Worm (Caenorhabditis elegans) whole organism, L3 larva: Measurements from ENCODE around the gene T05B4.8.

Experiments used
- R02D3.7 ChIP-seq: fragments of 150-350 bp; optimal IDR thresholded peaks from 2 replicates; lab custom pipeline; 2014; ENCODE audit warnings: missing biosample characterization, missing genetic modification characterization
- ZK546.5 ChIP-seq: sonication (generic microtip); optimal IDR thresholded peaks from 2 replicates; lab custom pipeline; 2017; ENCODE audit warnings: missing biosample characterization, missing genetic modification characterization
- ama-1 ChIP-seq: fragments of 150-350 bp; optimal IDR thresholded peaks from 2 replicates; lab custom pipeline; 2018
- ceh-16 ChIP-seq: sonication (generic microtip); optimal IDR thresholded peaks from 2 replicates; lab custom pipeline; 2017; ENCODE audit warnings: missing biosample characterization, missing genetic modification characterization
- ceh-28 ChIP-seq: fragments of 150-350 bp; optimal IDR thresholded peaks from 2 replicates; lab custom pipeline; 2014; ENCODE audit warnings: missing biosample characterization, missing genetic modification reagents, missing genetic modification characterization
- ceh-82 ChIP-seq: fragments of 150-350 bp; optimal IDR thresholded peaks from 2 replicates; lab custom pipeline; 2014; ENCODE audit warnings: missing biosample characterization, missing genetic modification characterization
- ceh-9 ChIP-seq: sonication (generic microtip); optimal IDR thresholded peaks from 2 replicates; lab custom pipeline; 2018; ENCODE audit warnings: missing biosample characterization, missing genetic modification characterization
- daf-12 ChIP-seq: fragments of 150-350 bp; optimal IDR thresholded peaks from 2 replicates; lab custom pipeline; 2014; ENCODE audit warnings: missing biosample characterization, missing genetic modification reagents, missing genetic modification characterization
- egl-27 ChIP-seq: sonication (generic microtip); optimal IDR thresholded peaks from 4 replicates; lab custom pipeline; 2017; ENCODE audit warnings: missing biosample characterization, missing genetic modification reagents, missing genetic modification characterization
- egl-5 ChIP-seq: fragments of 150-350 bp; optimal IDR thresholded peaks from 2 replicates; lab custom pipeline; 2017; ENCODE audit warnings: missing biosample characterization, missing genetic modification reagents, missing genetic modification characterization, inconsistent platforms
- elt-1 ChIP-seq: fragments of 150-350 bp; optimal IDR thresholded peaks from 2 replicates; lab custom pipeline; 2014; ENCODE audit warnings: missing biosample characterization, missing genetic modification characterization
- elt-3 ChIP-seq, 3 experiments: fragments of 150-350 bp in 1 of 3; sonication (generic microtip) in 2 of 3; optimal IDR thresholded peaks; 2 replicates in 2 of 3; 4 replicates in 1 of 3; lab custom pipeline; 2014 to 2017; ENCODE audit warnings: missing biosample characterization in 3 of 3, missing genetic modification characterization in 3 of 3
- eor-1 ChIP-seq, 2 experiments: fragments of 150-350 bp; optimal IDR thresholded peaks; 2 replicates each; lab custom pipeline; 2014 to 2018; ENCODE audit warnings: missing biosample characterization in 2 of 2, missing genetic modification characterization in 2 of 2
- fkh-10 ChIP-seq: sonication (generic microtip); optimal IDR thresholded peaks from 2 replicates; lab custom pipeline; 2017; ENCODE audit warnings: missing biosample characterization, missing genetic modification reagents, missing genetic modification characterization
- hmg-11 ChIP-seq: sonication (generic microtip); optimal IDR thresholded peaks from 2 replicates; lab custom pipeline; 2016; ENCODE audit warnings: missing genetic modification characterization, missing compliant biosample characterization
- lin-15B ChIP-seq: fragments of 150-350 bp; optimal IDR thresholded peaks from 2 replicates; lab custom pipeline; 2014; ENCODE audit warnings: missing biosample characterization, missing genetic modification characterization
- lin-39 ChIP-seq: fragments of 150-350 bp; optimal IDR thresholded peaks from 2 replicates; lab custom pipeline; 2018; ENCODE audit warnings: missing biosample characterization, missing genetic modification reagents, missing genetic modification characterization
- lsy-12 ChIP-seq: sonication (generic microtip); optimal IDR thresholded peaks from 2 replicates; lab custom pipeline; 2016; ENCODE audit warnings: mild to moderate bottlenecking, missing genetic modification characterization, missing compliant biosample characterization
- mdl-1 ChIP-seq: fragments of 150-350 bp; optimal IDR thresholded peaks from 2 replicates; lab custom pipeline; 2014; ENCODE audit warnings: missing biosample characterization, missing genetic modification characterization
- mml-1 ChIP-seq: fragments of 150-350 bp; sonication (generic microtip); optimal IDR thresholded peaks from 3 replicates; lab custom pipeline; 2014; ENCODE audit warnings: missing biosample characterization, missing genetic modification characterization
- nhr-11 ChIP-seq: fragments of 150-350 bp; optimal IDR thresholded peaks from 2 replicates; lab custom pipeline; 2014; ENCODE audit warnings: missing biosample characterization, missing genetic modification characterization
- nhr-23 ChIP-seq: fragments of 150-350 bp; optimal IDR thresholded peaks from 2 replicates; lab custom pipeline; 2014; ENCODE audit warnings: missing biosample characterization, missing genetic modification reagents, missing genetic modification characterization
- nhr-28 ChIP-seq: fragments of 150-350 bp; optimal IDR thresholded peaks from 2 replicates; lab custom pipeline; 2014; ENCODE audit warnings: missing biosample characterization, missing genetic modification characterization
- nhr-43 ChIP-seq: sonication (generic microtip); optimal IDR thresholded peaks from 2 replicates; lab custom pipeline; 2016; ENCODE audit warnings: mild to moderate bottlenecking, missing genetic modification characterization, missing compliant biosample characterization; ENCODE audit not compliant: poor library complexity, severe bottlenecking
- nhr-77 ChIP-seq: fragments of 150-350 bp; optimal IDR thresholded peaks from 2 replicates; lab custom pipeline; 2014; ENCODE audit warnings: missing biosample characterization, missing genetic modification characterization
- pqm-1 ChIP-seq: fragments of 150-350 bp; optimal IDR thresholded peaks from 2 replicates; lab custom pipeline; 2017; ENCODE audit warnings: missing biosample characterization, missing genetic modification characterization, inconsistent platforms
- skn-1 ChIP-seq: fragments of 150-350 bp; optimal IDR thresholded peaks from 2 replicates; lab custom pipeline; 2014; ENCODE audit warnings: missing biosample characterization, missing genetic modification characterization
- snpc-4 ChIP-seq: fragments of 150-350 bp; optimal IDR thresholded peaks from 2 replicates; lab custom pipeline; 2014; ENCODE audit warnings: missing biosample characterization, missing genetic modification characterization
- tbx-2 ChIP-seq: sonication (generic microtip); optimal IDR thresholded peaks from 2 replicates; lab custom pipeline; 2016; ENCODE audit warnings: mild to moderate bottlenecking, missing genetic modification characterization, missing compliant biosample characterization
- unc-39 ChIP-seq: sonication (generic microtip); optimal IDR thresholded peaks from 4 replicates; lab custom pipeline; 2017; ENCODE audit warnings: missing biosample characterization, missing genetic modification characterization
- unc-62 ChIP-seq: fragments of 150-350 bp; sonication (generic microtip); optimal IDR thresholded peaks from 4 replicates; lab custom pipeline; 2014; ENCODE audit warnings: missing biosample characterization, missing genetic modification reagents, missing genetic modification characterization
- zag-1 ChIP-seq: fragments of 150-350 bp; optimal IDR thresholded peaks from 2 replicates; lab custom pipeline; 2014; ENCODE audit warnings: missing biosample characterization, missing genetic modification characterization
- ztf-11 ChIP-seq: fragments of 150-350 bp; optimal IDR thresholded peaks from 2 replicates; lab custom pipeline; 2014; ENCODE audit warnings: missing biosample characterization, missing genetic modification characterization
- ztf-4 ChIP-seq: fragments of 150-350 bp; optimal IDR thresholded peaks from 2 replicates; lab custom pipeline; 2014; ENCODE audit warnings: missing biosample characterization, missing genetic modification characterization

Gene T05B4.8

ce11 chrV:4118332-4118731 lies 2.4 kb upstream of the T05B4.8 start, which contains the start of gene T05B4.9:
TSS of gene T05B4.9 (minus strand) at chrV:4118432.
- no peak for TF ChIP-seq eor-1 (tag; optimal IDR thresholded peaks at IDR 0.05; lab: Kevin White, UChicago)
- TF ChIP-seq elt-3 (tag; optimal IDR thresholded peaks at IDR 0.05; lab: Kevin White, UChicago) = no peak
- no peak for TF ChIP-seq ztf-4
- no peak for TF ChIP-seq zag-1 (tag; lab: Kevin White, UChicago)
- no peak for TF ChIP-seq egl-5 (tag; lab: Kevin White, UChicago)
- no peak for TF ChIP-seq nhr-43 (tag; lab: Kevin White, UChicago)
- TF ChIP-seq, all 47 proteins: peak for 0

ce11 chrV:4114627-4115026 lies 1.3 kb downstream of the T05B4.8 start, which contains the start of gene srw-133:
TSS of gene srw-133 (minus strand) at chrV:4114727.
- TF ChIP-seq ceh-16 (tag; lab: Kevin White, UChicago) (no peak), ama-1 (no peak), ztf-11 (no peak), daf-12 (no peak), ceh-82 (tag; lab: Kevin White, UChicago) (no peak), egl-27 (tag; lab: Kevin White, UChicago) (no peak), pqm-1 (no peak), hmg-11 (tag; lab: Kevin White, UChicago) (no peak), ZK546.5 (tag; lab: Kevin White, UChicago) (no peak), ztf-4 (no peak), egl-5 (tag; lab: Kevin White, UChicago) (no peak), lsy-12 (tag; lab: Kevin White, UChicago) (no peak), ceh-9 (tag; lab: Kevin White, UChicago) (no peak)

- TF ChIP-seq R02D3.7 (tag; lab: Kevin White, UChicago) (no peak), lin-39 (tag; lab: Kevin White, UChicago) (no peak), egl-5 (tag; lab: Kevin White, UChicago) (no peak), ZK546.5 (tag; lab: Kevin White, UChicago) (no peak), tbx-2 (tag; lab: Kevin White, UChicago) (no peak), nhr-43 (tag; lab: Kevin White, UChicago) (no peak)
- TF ChIP-seq, all 47 proteins: peak for 0
Measured at ce11 chrV:4112516-4112915, 3.5 kb downstream of the T05B4.8 start, which contains the start of gene srw-134. TSS of gene srw-134 (minus strand) at chrV:4112616.

ce11 chrV:4109873-4110272 lies 6.1 kb downstream of the T05B4.8 start, which contains the start of gene clc-18:
TSS of gene clc-18 (minus strand) at chrV:4109973.
- TF ChIP-seq mml-1 (tag; lab: Kevin White, UChicago) (no peak), zag-1 (tag; lab: Kevin White, UChicago) (no peak), lin-15B (tag; lab: Kevin White, UChicago) (no peak), nhr-23 (tag; lab: Kevin White, UChicago) (no peak), ceh-9 (tag; lab: Kevin White, UChicago) (no peak), elt-1 (no peak), eor-1 (tag; optimal IDR thresholded peaks at IDR 0.05; lab: Kevin White, UChicago) (no peak), tbx-2 (tag; lab: Kevin White, UChicago) (no peak), unc-39 (tag; lab: Kevin White, UChicago) (no peak), daf-12 (no peak), skn-1 (tag; lab: Kevin White, UChicago) (no peak), lsy-12 (tag; lab: Kevin White, UChicago) (no peak)

- TF ChIP-seq mdl-1 (tag; lab: Kevin White, UChicago) (no peak), ceh-28 (tag; lab: Kevin White, UChicago) (no peak), snpc-4 (tag; lab: Kevin White, UChicago) (no peak), zag-1 (tag; lab: Kevin White, UChicago) (no peak), nhr-28 (tag; lab: Kevin White, UChicago) (no peak), lin-15B (tag; lab: Kevin White, UChicago) (no peak), skn-1 (tag; lab: Kevin White, UChicago) (no peak), nhr-11 (tag; lab: Kevin White, UChicago) (no peak), ztf-11 (no peak), daf-12 (no peak), nhr-77 (no peak), ZK546.5 (tag; lab: Kevin White, UChicago) (no peak), ama-1 (no peak), ceh-16 (tag; lab: Kevin White, UChicago) (no peak), ztf-4 (no peak), fkh-10 (GFP tag; lab: Kevin White, UChicago) (no peak), unc-62 (no peak)
Measured at ce11 chrV:4106688-4107087, 9.3 kb downstream of the T05B4.8 start.
